Fruit fly (Drosophila melanogaster) Kc167 (cell line): ENCODE data around the gene rasp.

Experiments
- Myc ChIP-seq: fragments of >200 bp; optimal IDR thresholded peaks from 2 replicates; lab custom pipeline; 2017; ENCODE audit warnings: missing external identifiers
- Sin3A ChIP-seq: fragments of >200 bp; optimal IDR thresholded peaks from 2 replicates; lab custom pipeline; 2018; ENCODE audit warnings: missing external identifiers
- h ChIP-seq: fragments of >200 bp; optimal IDR thresholded peaks from 3 replicates; lab custom pipeline; 2018; ENCODE audit warnings: missing external identifiers
- insv ChIP-seq: fragments of >200 bp; optimal IDR thresholded peaks from 3 replicates; lab custom pipeline; 2018; ENCODE audit warnings: missing external identifiers
- psq ChIP-seq: fragments of >200 bp; optimal IDR thresholded peaks from 2 replicates; lab custom pipeline; 2017; ENCODE audit warnings: missing external identifiers
- ttk ChIP-seq: sonication (Bioruptor generic); optimal IDR thresholded peaks from 2 replicates; lab custom pipeline; 2017; ENCODE audit warnings: missing external identifiers

Gene rasp

DNA sequence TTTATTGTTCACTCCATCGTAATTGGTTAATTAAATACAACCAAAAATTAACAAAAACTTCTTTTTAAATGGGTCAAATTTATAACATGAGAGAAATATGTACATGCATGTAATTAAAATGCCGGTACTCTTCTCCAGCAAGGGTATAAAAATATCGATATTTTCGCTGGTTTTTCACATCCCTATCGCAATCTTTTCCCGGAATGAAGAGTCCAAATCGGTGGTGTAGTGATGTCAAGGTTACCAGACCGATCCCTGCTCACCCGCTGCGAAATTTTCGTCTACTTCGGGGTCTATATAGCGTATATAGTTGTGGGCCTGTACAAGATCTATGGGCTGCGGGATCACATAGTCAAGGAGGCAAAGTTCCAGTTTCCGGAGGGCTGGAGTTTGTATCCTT, at the start of gene rasp:
Gene rasp (plus strand): TSS at position 213 of the 400 bp plus-strand sequence.
- no peak for TF ChIP-seq Myc (lab: Kevin White, UChicago)
- no peak for TF ChIP-seq ttk (lab: Kevin White, UChicago)
- no peak for TF ChIP-seq Sin3A (lab: Kevin White, UChicago)
- no peak for TF ChIP-seq h
- TF ChIP-seq insv (lab: Kevin White, UChicago): no peak
- no peak for TF ChIP-seq psq (lab: Kevin White, UChicago)

DNA sequence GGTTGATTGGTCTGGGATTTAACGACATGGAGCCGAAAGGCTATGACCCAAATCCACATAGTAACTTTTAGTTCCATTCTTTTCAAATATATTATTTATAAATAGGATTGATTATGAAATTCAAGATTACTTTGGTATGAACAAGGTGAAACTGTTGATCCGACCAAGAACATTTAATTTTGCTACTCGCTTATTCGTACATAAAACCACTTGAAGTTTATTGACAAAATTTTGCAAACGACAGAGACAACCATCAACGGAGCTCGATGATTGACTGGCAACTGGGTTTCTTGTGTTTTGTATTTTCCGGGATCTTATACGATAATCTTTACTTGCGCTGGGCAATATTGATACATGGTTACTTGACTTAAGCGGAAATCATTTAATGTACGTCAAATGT, 47.6 kb upstream of the rasp start, which contains the start of gene CG45067:
Gene CG45067 (minus strand): TSS at position 101 of the 400 bp plus-strand sequence.
- TF ChIP-seq Sin3A (lab: Kevin White, UChicago): no peak
- TF ChIP-seq Myc (lab: Kevin White, UChicago): no peak
- no peak for TF ChIP-seq h
- TF ChIP-seq ttk (lab: Kevin White, UChicago): no peak
- no peak for TF ChIP-seq insv (lab: Kevin White, UChicago)
- no peak for TF ChIP-seq psq (lab: Kevin White, UChicago)

DNA sequence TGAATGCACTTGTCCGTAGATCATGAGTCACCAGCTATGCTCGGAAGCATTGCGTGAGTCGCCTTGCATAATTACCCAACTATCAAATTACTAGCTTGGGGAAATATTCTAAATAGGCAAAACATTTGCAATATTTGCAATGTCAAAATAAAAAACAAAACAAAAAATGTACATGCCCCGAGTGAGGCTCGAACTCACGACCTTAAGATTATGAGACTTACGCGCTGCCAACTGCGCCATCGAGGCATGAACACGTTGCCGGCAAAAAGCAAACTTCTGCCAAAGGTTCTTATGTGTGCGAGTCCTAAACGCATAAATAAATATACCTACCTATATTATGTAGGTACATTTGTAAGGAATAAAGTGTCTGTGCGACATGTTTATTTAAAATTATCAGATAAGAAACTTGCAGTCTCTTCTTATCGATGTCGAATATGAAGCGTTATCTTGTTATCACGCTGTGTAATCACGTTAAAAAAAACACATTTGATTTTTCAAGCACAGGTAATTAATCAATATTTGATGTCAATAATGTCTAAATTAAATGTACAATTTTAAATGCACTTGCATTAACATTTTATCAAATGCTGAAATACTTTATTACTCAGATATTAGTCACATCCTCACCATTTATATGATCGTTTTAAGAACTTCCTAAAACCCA, 40.1 kb upstream of the rasp start:
- TF ChIP-seq ttk (lab: Kevin White, UChicago) (no peak), Sin3A (lab: Kevin White, UChicago) (no peak), insv (lab: Kevin White, UChicago) (no peak), psq (lab: Kevin White, UChicago) (no peak), h (no peak), Myc (lab: Kevin White, UChicago) (no peak)

DNA sequence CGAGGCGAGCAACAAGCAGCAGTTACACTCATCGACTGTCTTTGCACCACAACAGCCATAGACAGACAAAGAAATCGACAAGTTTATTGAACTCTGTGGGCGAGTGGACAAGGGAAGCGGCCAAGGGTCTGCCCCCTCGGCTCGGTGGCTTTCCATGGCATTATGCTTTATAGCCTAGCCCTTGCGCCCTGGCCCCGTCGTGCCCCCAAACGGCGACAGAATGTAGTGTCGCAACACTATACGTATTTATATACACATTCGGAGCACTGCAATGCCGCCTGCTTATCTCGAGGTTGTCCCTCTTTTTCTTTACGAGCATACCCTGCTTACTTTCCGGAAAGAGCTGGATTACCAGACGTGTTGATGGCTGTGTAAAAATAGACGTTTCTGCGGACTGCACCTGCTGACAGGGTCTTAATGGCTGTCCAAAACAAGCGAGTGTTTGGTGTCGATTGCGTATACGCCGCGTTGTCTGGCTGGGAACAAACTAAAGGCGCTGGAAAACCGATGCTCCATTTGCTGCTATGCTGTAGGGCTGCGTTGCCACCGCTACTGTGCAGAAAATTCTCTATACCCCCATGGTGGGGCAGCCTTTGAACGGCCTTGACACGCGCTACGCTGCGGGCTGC, 39.2 kb upstream of the rasp start:
- no peak for TF ChIP-seq Myc (lab: Kevin White, UChicago)
- no peak for TF ChIP-seq ttk (lab: Kevin White, UChicago)
- no peak for TF ChIP-seq psq (lab: Kevin White, UChicago)
- TF ChIP-seq insv (lab: Kevin White, UChicago): no peak
- TF ChIP-seq Sin3A (lab: Kevin White, UChicago): no peak
- no peak for TF ChIP-seq h

DNA sequence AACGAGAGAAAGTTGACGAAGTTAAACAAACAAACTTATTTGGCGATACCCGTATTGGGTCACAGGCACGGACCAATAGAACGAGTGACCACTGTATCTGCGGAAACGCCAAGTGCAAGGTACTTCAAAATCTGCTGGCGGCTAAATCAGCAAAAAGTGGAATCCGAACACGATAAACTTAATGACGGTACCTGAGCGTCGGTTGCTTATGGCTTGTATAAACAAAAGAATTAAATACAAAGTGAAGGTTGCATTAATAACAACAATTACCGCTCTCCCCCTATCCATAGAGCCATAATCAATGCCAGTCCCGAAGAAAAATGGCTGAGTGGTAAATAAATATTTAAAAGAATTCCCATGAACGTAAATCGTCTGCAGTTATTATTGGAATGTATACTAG, 37.5 kb upstream of the rasp start:
- no peak for TF ChIP-seq Myc (lab: Kevin White, UChicago)
- TF ChIP-seq h: no peak
- no peak for TF ChIP-seq insv (lab: Kevin White, UChicago)
- no peak for TF ChIP-seq psq (lab: Kevin White, UChicago)
- TF ChIP-seq ttk (lab: Kevin White, UChicago): no peak

DNA sequence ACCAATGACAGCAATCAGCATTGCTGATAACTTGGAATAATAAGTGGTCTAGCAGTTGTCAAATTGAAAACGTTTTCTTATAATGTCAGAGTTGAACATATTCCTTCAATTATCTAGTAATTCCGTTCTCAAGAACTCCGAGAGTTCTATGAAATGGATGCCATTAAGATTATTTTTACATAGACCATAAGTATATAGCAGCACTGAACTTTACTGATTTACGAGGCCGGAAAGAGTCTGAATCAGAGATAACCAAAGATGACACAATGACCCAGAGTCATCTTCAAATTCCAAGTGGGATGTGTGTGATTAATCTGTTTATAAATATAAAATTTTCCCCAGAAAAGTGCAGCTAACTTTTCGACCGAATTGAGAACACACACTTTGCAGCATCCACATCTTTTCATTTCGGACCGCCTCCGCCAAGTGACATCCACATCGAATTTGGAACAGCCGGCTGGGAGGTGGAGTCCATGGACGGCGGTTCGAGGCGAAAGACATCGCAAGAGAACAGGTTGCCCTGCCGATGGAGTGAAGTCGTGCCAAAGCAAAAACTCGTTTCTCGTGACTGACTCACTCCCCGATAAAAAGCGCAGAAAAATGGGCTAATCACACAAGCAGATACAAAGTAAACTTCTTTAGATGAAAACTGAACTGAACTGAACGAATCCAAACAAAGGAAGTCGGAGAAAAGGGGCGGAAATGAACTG, 36.9 kb upstream of the rasp start:
- TF ChIP-seq insv (lab: Kevin White, UChicago) (no peak), psq (lab: Kevin White, UChicago) (no peak), Myc (lab: Kevin White, UChicago) (no peak)

DNA sequence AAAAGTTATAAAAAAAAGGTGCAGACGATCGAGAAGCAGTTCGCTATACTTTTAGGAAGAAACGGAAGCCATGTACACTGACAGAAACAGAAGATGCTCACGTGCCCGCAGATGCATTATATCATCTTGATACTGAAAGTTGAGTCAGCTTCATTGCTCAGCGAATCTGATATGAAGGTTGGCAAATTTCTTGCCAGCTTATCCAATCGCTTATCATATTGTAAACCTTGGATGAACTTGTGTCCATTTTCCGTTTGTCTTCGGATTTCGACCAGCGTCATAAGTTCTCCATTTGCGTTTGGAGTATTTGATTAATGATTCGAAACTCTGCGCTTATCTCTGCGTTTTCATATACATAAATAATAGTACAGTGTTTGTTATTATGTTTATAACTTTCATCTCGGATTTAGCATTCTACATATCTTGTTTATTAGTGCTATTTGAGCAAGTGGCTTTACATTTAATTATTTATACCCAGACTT, 36.3 kb upstream of the rasp start:
- TF ChIP-seq h (no peak), Myc (lab: Kevin White, UChicago) (no peak), insv (lab: Kevin White, UChicago) (no peak)

DNA sequence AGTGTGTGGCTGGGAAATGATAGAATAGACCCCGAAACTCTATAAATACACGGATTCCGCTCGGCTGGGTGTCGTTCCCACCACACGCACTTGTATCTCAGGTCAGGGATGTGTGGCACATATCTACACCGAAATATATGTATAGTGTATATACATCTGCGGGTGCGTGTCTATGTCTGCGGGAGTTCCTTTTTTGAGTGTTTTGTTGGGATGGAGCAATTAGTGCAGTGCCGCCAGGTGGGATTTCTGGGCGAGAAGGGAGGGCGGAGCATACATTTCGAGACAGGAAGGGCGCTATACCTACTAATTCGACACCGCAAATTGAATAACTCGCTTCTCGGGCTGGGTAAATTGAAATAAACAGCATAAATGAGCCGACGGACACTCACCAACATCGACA, 35.5 kb upstream of the rasp start:
- TF ChIP-seq ttk (lab: Kevin White, UChicago) (no peak), Sin3A (lab: Kevin White, UChicago) (no peak), Myc (lab: Kevin White, UChicago) (no peak), h (no peak), insv (lab: Kevin White, UChicago) (no peak), psq (lab: Kevin White, UChicago) (no peak)

DNA sequence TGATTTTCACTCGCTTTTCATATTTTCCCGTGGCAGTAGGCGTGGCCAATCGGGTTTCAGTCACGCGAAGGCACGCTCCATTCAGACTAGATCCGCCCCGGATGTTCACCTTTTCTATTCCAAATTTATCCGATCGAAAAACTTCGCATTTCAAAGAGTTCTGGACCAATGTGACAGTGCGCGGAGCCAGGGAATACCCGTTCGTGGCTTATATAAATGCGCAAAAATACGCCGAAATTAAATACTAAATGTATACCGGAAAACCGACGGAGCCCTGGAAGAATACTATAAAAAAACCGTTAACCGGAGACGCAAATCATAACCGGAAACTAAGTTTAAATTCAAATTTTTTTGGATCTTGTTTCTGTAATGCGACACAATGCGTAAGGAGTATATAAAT, 34.4 kb upstream of the rasp start, which contains the start of gene promL:
Gene promL (minus strand): TSS at position 181 of the 400 bp plus-strand sequence.
- TF ChIP-seq insv (lab: Kevin White, UChicago) (no peak), Myc (lab: Kevin White, UChicago) (no peak)

DNA sequence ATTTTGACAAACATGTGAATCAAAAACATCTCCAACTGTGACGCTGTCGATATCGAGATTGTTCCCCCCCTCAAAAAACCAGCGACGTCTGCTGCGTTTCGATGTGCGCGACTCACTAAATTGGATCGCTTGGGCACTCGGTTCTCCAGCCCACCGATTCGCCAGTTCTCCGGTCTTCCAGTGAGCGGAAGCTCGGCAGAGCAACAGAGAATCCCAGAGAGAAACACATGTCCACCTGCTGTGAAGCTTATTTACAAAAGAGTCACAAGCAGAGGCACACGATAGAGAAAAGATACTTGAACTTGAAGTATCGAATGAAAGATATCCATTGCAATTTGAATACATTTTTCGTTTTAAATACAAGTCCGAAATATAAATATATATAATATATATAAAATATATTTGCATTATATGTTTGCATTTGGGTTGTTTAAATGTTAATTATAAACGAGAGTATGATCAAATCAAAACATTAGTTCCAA, 27.9 kb upstream of the rasp start:
- no peak for TF ChIP-seq Myc (lab: Kevin White, UChicago)
- no peak for TF ChIP-seq psq (lab: Kevin White, UChicago)
- no peak for TF ChIP-seq insv (lab: Kevin White, UChicago)
- no peak for TF ChIP-seq Sin3A (lab: Kevin White, UChicago)
- no peak for TF ChIP-seq h
- no peak for TF ChIP-seq ttk (lab: Kevin White, UChicago)

DNA sequence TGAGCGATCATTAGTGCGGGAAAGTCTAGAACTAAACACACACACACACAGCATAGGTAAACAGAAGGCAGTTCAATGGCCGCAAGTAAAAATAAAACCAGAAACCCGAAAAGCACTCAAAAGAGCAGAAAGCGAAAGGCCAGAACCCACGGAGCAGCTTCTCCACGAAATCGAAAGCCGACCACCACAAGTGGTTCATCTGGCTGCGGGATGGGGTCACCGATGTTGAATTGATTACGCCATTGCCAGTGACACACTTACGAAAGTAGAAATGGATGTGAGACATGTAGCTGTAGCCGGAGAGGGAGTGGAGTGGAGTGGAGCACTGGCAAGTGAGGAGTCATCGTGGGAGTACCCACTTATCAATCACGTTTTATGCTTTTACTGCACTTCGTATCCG, 20.6 kb upstream of the rasp start:
- TF ChIP-seq ttk (lab: Kevin White, UChicago): no peak
- no peak for TF ChIP-seq psq (lab: Kevin White, UChicago)
- TF ChIP-seq h: no peak
- no peak for TF ChIP-seq insv (lab: Kevin White, UChicago)
- TF ChIP-seq Myc (lab: Kevin White, UChicago): no peak
- TF ChIP-seq Sin3A (lab: Kevin White, UChicago): no peak
